Fruit fly (Drosophila melanogaster): ENCODE measurements around the gene CG9389.
A peak's percentile ranks its signal among the peaks of the same experiment; 100 is the strongest.

The CG9389 gene

dm6 chr3L:21223268-21223667 lies 47.1 kb downstream of the CG9389 start (continued):
- TF ChIP-seq esn (GFP tag; optimal IDR thresholded peaks at IDR 0.05) (no peak), Eip78C (GFP tag) (peak; percentile 86), CG8119 (GFP tag; IDR thresholded peaks at IDR 0.05) (peak; percentile 30; the same call in 1 of the 3 replicates), Hr39 (GFP tag; optimal IDR thresholded peaks at IDR 0.05) (no peak), CG15336 (GFP tag; IDR thresholded peaks at IDR 0.05) (peak; percentile 78), eg (GFP tag; IDR thresholded peaks at IDR 0.05) (peak; percentile 59; the same call in 2 of the 3 replicates), CG32006 (GFP tag; optimal IDR thresholded peaks at IDR 0.05) (peak; percentile 57)

- TF ChIP-seq Eip78C (GFP tag) (peak; percentile 5), Gug (GFP tag; IDR thresholded peaks at IDR 0.05) (no peak)
These were observed 50.3 kb downstream of the CG9389 start, which contains the start of gene CG43219 for dm6 chr3L:21220100-21220499. CG43219 (plus strand) TSS chr3L:21220400.

- TF ChIP-seq Hr38 (GFP tag; optimal IDR thresholded peaks at IDR 0.05), result no peak
- TF ChIP-seq fd59A (GFP tag; optimal IDR thresholded peaks at IDR 0.05), result no peak
- peak; percentile 39 for TF ChIP-seq Eip75B (GFP tag; optimal IDR thresholded peaks at IDR 0.05)
- TF ChIP-seq CG6163 (GFP tag; IDR thresholded peaks at IDR 0.05), result peak; percentile 44; the same call in 1 of the 3 replicates
These were observed 51.2 kb downstream of the CG9389 start for dm6 chr3L:21219160-21219559.
